Worm (Caenorhabditis elegans): Measurements from ENCODE around the gene M02D8.2.

DNA sequence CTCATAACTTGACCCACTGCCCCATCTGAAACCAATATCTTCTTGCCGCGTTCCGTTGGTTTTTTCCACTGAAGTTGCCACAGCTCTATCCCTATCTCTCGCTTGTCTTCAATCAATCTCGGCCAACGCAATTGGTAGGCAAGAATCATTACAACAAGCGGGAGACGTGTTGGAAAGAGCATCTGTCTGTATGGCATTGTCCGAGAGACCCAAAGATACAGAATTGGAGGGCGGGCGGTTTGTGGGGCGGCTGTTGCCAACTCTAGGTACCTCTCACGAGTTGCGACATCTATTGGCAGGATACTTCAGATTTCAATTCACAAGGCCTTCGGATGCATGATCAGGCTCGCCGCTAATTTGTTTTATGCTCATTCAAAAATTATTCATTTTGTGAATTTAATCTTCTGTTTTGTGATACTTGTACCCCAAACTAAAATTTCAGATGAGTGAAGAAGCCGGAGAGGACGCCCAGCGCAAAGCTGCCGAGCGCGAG lies 49.6 kb downstream of the M02D8.2 start, which contains the start of gene unc-27:
- TF ChIP-seq nhr-77 (tag; optimal IDR thresholded peaks at IDR 0.05) (no peak), lsy-2 (tag; optimal IDR thresholded peaks at IDR 0.05) (peak in 1 of 2 experiments; percentile 23), Y116A8C.19 (tag; optimal IDR thresholded peaks at IDR 0.05; ENCODE audit: borderline replicate concordance) (no peak), nhr-28 (tag; optimal IDR thresholded peaks at IDR 0.05) (no peak), ces-1 (GFP tag; optimal IDR thresholded peaks at IDR 0.05) (no peak), ceh-82 (tag; optimal IDR thresholded peaks at IDR 0.05) (no peak), sptf-1 (tag; optimal IDR thresholded peaks at IDR 0.05) (no peak), aly-2 (tag; optimal IDR thresholded peaks at IDR 0.05) (no peak), jun-1 (tag; optimal IDR thresholded peaks at IDR 0.05) (no peak), nhr-47 (tag; optimal IDR thresholded peaks at IDR 0.05) (no peak), nhr-237 (tag; optimal IDR thresholded peaks at IDR 0.05) (no peak), nhr-76 (tag; optimal IDR thresholded peaks at IDR 0.05) (no peak), skn-1 (tag; optimal IDR thresholded peaks at IDR 0.05) (no peak), nhr-12 (tag; optimal IDR thresholded peaks at IDR 0.05) (no peak)

Measured in whole organism, L1 larva.